Fruit fly (Drosophila melanogaster): ENCODE results near the gene CG5854.
A peak's percentile ranks its signal among the peaks of the same experiment; 100 is the strongest.

The CG5854 gene

dm6 chr3R:23915967-23916366 is 17.7 kb upstream of the CG5854 start (continued):
- TF ChIP-seq Ptx1 (GFP tag; IDR thresholded peaks at IDR 0.05) (0 out of 2 replicates have a peak, but pooled peaks have one; percentile 24), CG4360 (GFP tag; IDR thresholded peaks at IDR 0.05) (no peak), CG10267 (tag; optimal IDR thresholded peaks at IDR 0.05) (no peak), MBD-R2 (GFP tag; IDR thresholded peaks at IDR 0.05) (no peak), HmgD (GFP tag; optimal IDR thresholded peaks at IDR 0.05) (no peak), ac (GFP tag; optimal IDR thresholded peaks at IDR 0.05) (no peak), CG11504 (tag; optimal IDR thresholded peaks at IDR 0.05) (peak; percentile 23), CG3163 (GFP tag; optimal IDR thresholded peaks at IDR 0.05) (no peak), Sin3A (optimal IDR thresholded peaks at IDR 0.05) (no peak), CG30403 (GFP tag; optimal IDR thresholded peaks at IDR 0.05) (peak; percentile 7), CG9727 (GFP tag; optimal IDR thresholded peaks at IDR 0.05) (no peak), ham (GFP tag; IDR thresholded peaks at IDR 0.05) (no peak), lbe (GFP tag; optimal IDR thresholded peaks at IDR 0.05) (peak; percentile 33), CG2712 (tag; optimal IDR thresholded peaks at IDR 0.05) (peak; percentile 7), CG10209 (GFP tag; optimal IDR thresholded peaks at IDR 0.05) (no peak), Drgx (GFP tag; IDR thresholded peaks at IDR 0.05) (peak; percentile 57), Fer3 (tag; optimal IDR thresholded peaks at IDR 0.05) (no peak), Dip2 (GFP tag; IDR thresholded peaks at IDR 0.05) (no peak), run (tag; optimal IDR thresholded peaks at IDR 0.05) (no peak), CG8089 (GFP tag; optimal IDR thresholded peaks at IDR 0.05) (no peak)

DNA sequence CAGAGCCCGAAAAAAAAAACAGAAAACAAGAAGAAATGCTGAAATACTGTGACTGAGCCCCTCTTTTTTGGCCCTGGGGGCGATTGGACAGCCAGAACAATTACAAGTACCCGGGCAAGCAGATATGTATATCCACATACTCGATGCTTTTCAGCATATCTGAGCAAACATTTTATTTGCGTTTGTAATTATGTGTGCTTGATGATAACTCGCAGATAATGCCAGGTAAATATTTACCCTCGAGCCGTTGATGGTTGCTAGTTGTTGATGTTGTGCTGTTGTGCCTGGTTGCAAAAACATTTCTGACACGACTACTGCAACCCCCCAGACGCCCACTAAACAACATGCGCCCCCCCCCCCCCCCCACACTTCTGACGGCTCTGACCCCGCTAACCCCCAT is 14.3 kb upstream of the CG5854 start:
- TF ChIP-seq NC2α (GFP tag; optimal IDR thresholded peaks at IDR 0.05) (no peak), klu (GFP tag; IDR thresholded peaks at IDR 0.05) (no peak), CG11723 (GFP tag; optimal IDR thresholded peaks at IDR 0.05) (peak; percentile 46), caup (GFP tag; optimal IDR thresholded peaks at IDR 0.05; ENCODE audit: severe bottlenecking) (peak; percentile 69), Oaz (GFP tag; IDR thresholded peaks at IDR 0.05) (peak; percentile 26; the same call in 1 of the 2 replicates), kah (GFP tag; optimal IDR thresholded peaks at IDR 0.05) (peak; percentile 55), crc (GFP tag; optimal IDR thresholded peaks at IDR 0.05) (no peak), CG6765 (GFP tag; optimal IDR thresholded peaks at IDR 0.05) (peak; percentile 75), onecut (GFP tag; IDR thresholded peaks at IDR 0.05) (peak; percentile 42), CG18599 (GFP tag; optimal IDR thresholded peaks at IDR 0.05) (peak; percentile 74), Sry-δ (GFP tag; optimal IDR thresholded peaks at IDR 0.05) (no peak), CG5180 (GFP tag; optimal IDR thresholded peaks at IDR 0.05) (peak; percentile 72), Sry-β (GFP tag; optimal IDR thresholded peaks at IDR 0.05) (no peak), dm (GFP tag; optimal IDR thresholded peaks at IDR 0.05) (no peak), mirr (GFP tag; optimal IDR thresholded peaks at IDR 0.05) (peak; percentile 83), Fer1 (GFP tag; optimal IDR thresholded peaks at IDR 0.05) (peak; percentile 85), Spps (tag; optimal IDR thresholded peaks at IDR 0.05) (no peak), CG14014 (GFP tag; IDR thresholded peaks at IDR 0.05) (peak; percentile 67; the same call in 1 of the 2 replicates), sr (GFP tag; IDR thresholded peaks at IDR 0.05) (peak; percentile 25; the same call in 1 of the 3 replicates), PHDP (tag; optimal IDR thresholded peaks at IDR 0.05) (peak; percentile 56), CG7839 (tag; optimal IDR thresholded peaks at IDR 0.05) (peak; percentile 20), CG13424 (tag; optimal IDR thresholded peaks at IDR 0.05) (peak; percentile 51), CG2678 (tag; optimal IDR thresholded peaks at IDR 0.05) (peak; percentile 74), CG12219 (GFP tag; optimal IDR thresholded peaks at IDR 0.05) (peak; percentile 56), ase (GFP tag; IDR thresholded peaks at IDR 0.05) (0 out of 3 replicates have a peak, but pooled peaks have one; percentile 13), CG15514 (GFP tag; optimal IDR thresholded peaks at IDR 0.05) (peak; percentile 66), CG11456 (GFP tag; IDR thresholded peaks at IDR 0.05) (0 out of 3 replicates have a peak, but pooled peaks have one; percentile 33), nerfin-1 (tag; optimal IDR thresholded peaks at IDR 0.05) (peak; percentile 43), CG12104 (GFP tag; optimal IDR thresholded peaks at IDR 0.05) (peak; percentile 16), Asciz (GFP tag; optimal IDR thresholded peaks at IDR 0.05) (peak; percentile 66), Hr39 (optimal IDR thresholded peaks at IDR 0.05) (no peak)
